Fruit fly (Drosophila melanogaster) whole organism, embryonic: ENCODE measurements around the gene CG12814.

Source experiments
- B-H1 ChIP-seq: fragments of 200-800 bp; sonication (Bioruptor generic); IDR thresholded peaks from 3 replicates; pipeline ENCODE4 v1.3.6; 2022; ENCODE audit warnings: missing biosample characterization, missing genetic modification characterization
- BtbVII ChIP-seq: fragments of 200-800 bp; sonication (Bioruptor generic); optimal IDR thresholded peaks from 3 replicates; lab custom pipeline; 2017; ENCODE audit warnings: missing biosample characterization, mild to moderate bottlenecking, missing genetic modification characterization
- CG10321 ChIP-seq: fragments of 200-800 bp; sonication (Bioruptor generic); IDR thresholded peaks from 2 replicates; pipeline ENCODE4 v1.3.6; 2022; ENCODE audit warnings: missing biosample characterization, missing genetic modification characterization
- CG10565 ChIP-seq: fragments of 200-800 bp; sonication (Bioruptor generic); optimal IDR thresholded peaks from 3 replicates; lab custom pipeline; 2016; ENCODE audit warnings: missing biosample characterization, mild to moderate bottlenecking, missing genetic modification characterization
- CG11085 ChIP-seq: fragments of 200-800 bp; sonication (Bioruptor generic); IDR thresholded peaks from 2 replicates; pipeline ENCODE4 v1.3.6; 2022; ENCODE audit warnings: missing biosample characterization, missing genetic modification characterization
- CG12236 ChIP-seq: fragments of 200-800 bp; sonication (Bioruptor generic); optimal IDR thresholded peaks from 2 replicates; lab custom pipeline; 2016; ENCODE audit warnings: missing biosample characterization, missing genetic modification characterization
- CG13894 ChIP-seq: fragments of 200-800 bp; sonication (Bioruptor generic); optimal IDR thresholded peaks from 3 replicates; lab custom pipeline; 2018; ENCODE audit warnings: missing biosample characterization, mild to moderate bottlenecking, missing genetic modification characterization, moderate library complexity
- CG14050 ChIP-seq: fragments of 200-800 bp; sonication (Bioruptor generic); IDR thresholded peaks from 3 replicates; pipeline ENCODE4 v1.3.6; 2022; ENCODE audit warnings: missing biosample characterization, missing genetic modification characterization
- CG15269 ChIP-seq: fragments of 200-800 bp; sonication (Bioruptor generic); optimal IDR thresholded peaks from 2 replicates; lab custom pipeline; 2018; ENCODE audit warnings: missing biosample characterization, mild to moderate bottlenecking, missing genetic modification characterization, moderate library complexity
- CG16779 ChIP-seq: fragments of 200-800 bp; sonication (Bioruptor generic); IDR thresholded peaks from 2 replicates; pipeline ENCODE4 v1.3.6; 2022; ENCODE audit warnings: missing biosample characterization, missing genetic modification characterization
- CG16863 ChIP-seq: fragments of 200-800 bp; sonication (Bioruptor generic); optimal IDR thresholded peaks from 3 replicates; lab custom pipeline; 2016; ENCODE audit warnings: missing biosample characterization, missing genetic modification characterization
- CG17361 ChIP-seq: fragments of 200-800 bp; sonication (Bioruptor generic); IDR thresholded peaks from 3 replicates; pipeline ENCODE4 v1.3.6; 2022; ENCODE audit warnings: missing biosample characterization, missing genetic modification characterization
- CG17829 ChIP-seq: fragments of 200-800 bp; optimal IDR thresholded peaks from 2 replicates; lab custom pipeline; 2019; ENCODE audit warnings: missing biosample characterization, mild to moderate bottlenecking, missing genetic modification characterization, moderate library complexity
- CG18262 ChIP-seq: fragments of 200-800 bp; optimal IDR thresholded peaks from 3 replicates; lab custom pipeline; 2019; ENCODE audit warnings: missing biosample characterization, mild to moderate bottlenecking, missing genetic modification characterization, moderate library complexity
- CG18599 ChIP-seq: fragments of 200-800 bp; sonication (Bioruptor generic); optimal IDR thresholded peaks from 3 replicates; lab custom pipeline; 2017; ENCODE audit warnings: missing biosample characterization, missing genetic modification characterization, mild to moderate bottlenecking, moderate library complexity, missing genetic modification reagents
- CG2116 ChIP-seq: fragments of 200-800 bp; sonication (Bioruptor generic); optimal IDR thresholded peaks from 3 replicates; lab custom pipeline; 2018; ENCODE audit warnings: missing biosample characterization, mild to moderate bottlenecking, missing genetic modification characterization
- CG2889 ChIP-seq: fragments of 200-800 bp; sonication (Bioruptor generic); IDR thresholded peaks from 3 replicates; pipeline ENCODE4 v1.3.6; 2022; ENCODE audit warnings: missing biosample characterization, missing genetic modification characterization
- CG30020 ChIP-seq: fragments of 200-800 bp; optimal IDR thresholded peaks from 2 replicates; lab custom pipeline; 2019; ENCODE audit warnings: missing biosample characterization, mild to moderate bottlenecking, missing genetic modification characterization, moderate library complexity
- CG3838 ChIP-seq: fragments of 200-800 bp; sonication (Bioruptor generic); optimal IDR thresholded peaks from 3 replicates; lab custom pipeline; 2016; ENCODE audit warnings: missing biosample characterization, missing genetic modification characterization
- CG9437 ChIP-seq: fragments of 200-800 bp; sonication (Bioruptor generic); optimal IDR thresholded peaks from 2 replicates; lab custom pipeline; 2018; ENCODE audit warnings: missing biosample characterization, mild to moderate bottlenecking, missing genetic modification characterization
- CG9727 ChIP-seq: fragments of 200-800 bp; sonication (Bioruptor generic); optimal IDR thresholded peaks from 3 replicates; lab custom pipeline; 2017; ENCODE audit warnings: missing biosample characterization, mild to moderate bottlenecking, missing genetic modification characterization
- Dbx ChIP-seq: fragments of 200-800 bp; sonication (Bioruptor generic); IDR thresholded peaks from 3 replicates; pipeline ENCODE4 v1.3.6; 2022; ENCODE audit warnings: missing biosample characterization, missing genetic modification characterization
- Dip3 ChIP-seq: fragments of 200-800 bp; sonication (Bioruptor generic); optimal IDR thresholded peaks from 3 replicates; lab custom pipeline; 2016; ENCODE audit warnings: missing biosample characterization, missing genetic modification characterization
- Doc3 ChIP-seq: fragments of 200-800 bp; sonication (Bioruptor generic); IDR thresholded peaks from 3 replicates; pipeline ENCODE4 v1.3.6; 2022; ENCODE audit warnings: missing biosample characterization, missing genetic modification characterization; ENCODE audit not compliant: partially characterized antibody
- Dref ChIP-seq: fragments of 200-800 bp; sonication (Bioruptor generic); IDR thresholded peaks from 2 replicates; pipeline ENCODE4 v1.3.6; 2022; ENCODE audit warnings: missing biosample characterization, missing genetic modification characterization
- Ets97D ChIP-seq: fragments of 200-800 bp; sonication (Bioruptor generic); optimal IDR thresholded peaks from 3 replicates; lab custom pipeline; 2016; ENCODE audit warnings: missing biosample characterization, missing genetic modification characterization
- Hmr ChIP-seq: fragments of 200-800 bp; sonication (Bioruptor generic); optimal IDR thresholded peaks from 3 replicates; lab custom pipeline; 2017; ENCODE audit warnings: mild to moderate bottlenecking, missing biosample characterization, missing genetic modification reagents, missing genetic modification characterization
- Hr3 ChIP-seq: fragments of 200-800 bp; sonication (Bioruptor generic); optimal IDR thresholded peaks from 3 replicates; lab custom pipeline; 2016; ENCODE audit warnings: missing biosample characterization, missing genetic modification characterization
- Neu2 ChIP-seq: fragments of 200-800 bp; sonication (Bioruptor generic); optimal IDR thresholded peaks from 3 replicates; lab custom pipeline; 2016; ENCODE audit warnings: missing biosample characterization, missing genetic modification characterization, borderline replicate concordance
- Opbp ChIP-seq: fragments of 200-800 bp; sonication (Bioruptor generic); IDR thresholded peaks from 3 replicates; pipeline ENCODE4 v1.3.6; 2022; ENCODE audit warnings: missing biosample characterization, missing genetic modification characterization; ENCODE audit not compliant: partially characterized antibody
- Sin3A ChIP-seq: fragments of >200 bp; optimal IDR thresholded peaks from 2 replicates; lab custom pipeline; 2018
- bbx ChIP-seq: fragments of 200-800 bp; sonication (Bioruptor generic); IDR thresholded peaks from 2 replicates; pipeline ENCODE4 v1.3.6; 2022; ENCODE audit warnings: missing biosample characterization, missing genetic modification characterization; ENCODE audit not compliant: partially characterized antibody
- emc ChIP-seq: fragments of 200-800 bp; sonication (Bioruptor generic); optimal IDR thresholded peaks from 2 replicates; lab custom pipeline; 2016; ENCODE audit warnings: missing biosample characterization, missing genetic modification characterization
- gro ChIP-seq: fragments of 200-800 bp; sonication (Bioruptor generic); optimal IDR thresholded peaks from 2 replicates; lab custom pipeline; 2016; ENCODE audit warnings: missing biosample characterization, missing genetic modification characterization
- gt ChIP-seq: fragments of 200-800 bp; sonication (Bioruptor generic); IDR thresholded peaks from 2 replicates; pipeline ENCODE4 v1.3.6; 2022; ENCODE audit warnings: missing biosample characterization, missing genetic modification characterization
- hbn ChIP-seq: fragments of 200-800 bp; sonication (Bioruptor generic); IDR thresholded peaks from 2 replicates; pipeline ENCODE4 v1.3.6; 2022; ENCODE audit warnings: missing biosample characterization, missing genetic modification characterization; ENCODE audit not compliant: partially characterized antibody
- hkb ChIP-seq, 2 experiments: fragments of 200-800 bp in 1 of 2; fragments of >200 bp in 1 of 2; sonication (Bioruptor generic) in 1 of 2; IDR thresholded peaks in 1 of 2; optimal IDR thresholded peaks in 1 of 2; 2 replicates each; pipeline versions ENCODE4 v1.3.6 to Lab custom; 2017 to 2022; ENCODE audit warnings: missing biosample characterization in 1 of 2, missing genetic modification characterization in 1 of 2
- kah ChIP-seq: fragments of 200-800 bp; sonication (Bioruptor generic); optimal IDR thresholded peaks from 2 replicates; lab custom pipeline; 2018; ENCODE audit warnings: missing biosample characterization, mild to moderate bottlenecking, missing genetic modification characterization
- lbe ChIP-seq: fragments of 200-800 bp; sonication (Bioruptor generic); optimal IDR thresholded peaks from 2 replicates; lab custom pipeline; 2016; ENCODE audit warnings: missing biosample characterization, mild to moderate bottlenecking, missing genetic modification characterization
- lilli ChIP-seq: fragments of 200-800 bp; sonication (Bioruptor generic); optimal IDR thresholded peaks from 3 replicates; lab custom pipeline; 2016; ENCODE audit warnings: missing biosample characterization, missing genetic modification characterization
- luna ChIP-seq: fragments of 200-800 bp; sonication (Bioruptor generic); optimal IDR thresholded peaks from 2 replicates; lab custom pipeline; 2016; ENCODE audit warnings: missing biosample characterization, missing genetic modification characterization
- odd ChIP-seq: fragments of 200-800 bp; sonication (Bioruptor generic); optimal IDR thresholded peaks from 2 replicates; lab custom pipeline; 2017; ENCODE audit warnings: missing biosample characterization, mild to moderate bottlenecking, missing genetic modification characterization
- pzg ChIP-seq: fragments of 200-800 bp; sonication (Bioruptor generic); optimal IDR thresholded peaks from 3 replicates; lab custom pipeline; 2018; ENCODE audit warnings: missing biosample characterization, mild to moderate bottlenecking, missing genetic modification characterization, moderate library complexity
- sens-2 ChIP-seq: fragments of 200-800 bp; sonication (Bioruptor generic); IDR thresholded peaks from 2 replicates; pipeline ENCODE4 v1.3.6; 2022; ENCODE audit warnings: missing biosample characterization, missing genetic modification characterization
- sim ChIP-seq: fragments of 200-800 bp; sonication (Bioruptor generic); IDR thresholded peaks from 2 replicates; pipeline ENCODE4 v1.3.6; 2022; ENCODE audit warnings: missing biosample characterization, missing genetic modification characterization
- sqz ChIP-seq: fragments of 200-800 bp; sonication (Bioruptor generic); optimal IDR thresholded peaks from 3 replicates; lab custom pipeline; 2018; ENCODE audit warnings: missing biosample characterization, mild to moderate bottlenecking, missing genetic modification characterization
- stwl ChIP-seq: fragments of 200-800 bp; sonication (Bioruptor generic); optimal IDR thresholded peaks from 3 replicates; lab custom pipeline; 2018; ENCODE audit warnings: missing biosample characterization, mild to moderate bottlenecking, missing genetic modification characterization, moderate library complexity
- tup ChIP-seq: fragments of 200-800 bp; sonication (Bioruptor generic); optimal IDR thresholded peaks from 2 replicates; lab custom pipeline; 2016; ENCODE audit warnings: missing biosample characterization, mild to moderate bottlenecking, missing genetic modification characterization, moderate library complexity

Gene CG12814

DNA sequence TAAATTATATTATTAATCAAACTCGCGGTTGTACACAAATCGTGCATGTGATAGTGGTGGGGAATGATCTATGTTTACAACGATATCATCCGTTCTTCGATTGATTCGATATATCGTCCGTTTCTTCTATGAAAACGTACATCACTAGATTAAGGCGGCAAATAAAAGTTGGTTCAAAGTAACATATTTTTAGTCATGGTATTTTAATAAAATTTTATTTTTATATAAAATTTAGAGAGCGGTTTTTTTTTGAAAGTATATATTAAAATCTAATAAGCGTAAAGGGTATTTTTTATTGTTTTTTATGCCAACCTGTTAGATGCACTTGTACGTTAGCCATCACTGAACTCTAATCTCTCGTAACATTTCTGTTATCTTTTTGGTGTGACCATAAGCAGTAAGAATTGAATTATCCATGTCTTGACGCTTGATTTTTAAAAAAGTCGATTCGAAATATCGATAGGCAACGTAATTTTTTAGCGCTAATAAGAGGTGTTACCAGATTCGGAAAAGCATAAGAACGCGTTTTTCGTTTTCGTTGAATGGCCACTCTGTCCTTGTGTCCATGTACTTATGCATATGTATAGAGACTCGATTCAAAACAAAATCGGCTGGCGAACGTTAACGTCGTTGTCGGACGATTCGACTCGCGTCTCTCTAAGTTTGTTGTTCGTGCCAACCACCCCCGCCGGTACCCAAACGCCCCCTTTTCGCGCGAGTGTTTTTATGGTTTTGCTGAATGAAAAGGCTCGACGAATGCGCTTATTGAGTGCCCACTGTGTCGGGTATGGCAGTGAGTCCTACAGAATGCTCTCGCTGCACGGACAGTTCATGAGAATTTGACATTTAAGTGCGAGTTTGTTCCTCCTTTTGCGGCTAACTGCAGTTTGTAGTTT lies 45.1 kb downstream of the CG12814 start, which contains the start of the genes TAF1B and Invadolysin (continued):
- peak; percentile 65 for TF ChIP-seq CG9727 (GFP tag; lab: Kevin White, UChicago)
- peak; percentile 87 for TF ChIP-seq CG2116 (GFP tag; lab: Kevin White, UChicago)
- peak; percentile 31 for TF ChIP-seq CG15269 (tag; lab: Kevin White, UChicago)
- TF ChIP-seq CG16779 (GFP tag; lab: Robert Waterston, UW) = no peak
- peak; percentile 90 for TF ChIP-seq Doc3
- no peak for TF ChIP-seq CG3838 (GFP tag; lab: Kevin White, UChicago)
- TF ChIP-seq odd (GFP tag; lab: Kevin White, UChicago) = no peak
- TF ChIP-seq B-H1 (GFP tag; lab: Robert Waterston, UW) = peak; percentile 26; the same call in 1 of the 3 replicates
- peak; percentile 78 for TF ChIP-seq Hmr (GFP tag; lab: Kevin White, UChicago)
- no peak for TF ChIP-seq CG12236 (GFP tag; lab: Kevin White, UChicago)
- peak; percentile 38 for TF ChIP-seq Sin3A (lab: Kevin White, UChicago)
- TF ChIP-seq sqz = no peak
- TF ChIP-seq Dbx = peak; percentile 25; the same call in 1 of the 3 replicates
- TF ChIP-seq CG30020 (tag; lab: Kevin White, UChicago) = peak; percentile 49
- TF ChIP-seq CG10565 (GFP tag; lab: Kevin White, UChicago) = no peak
- TF ChIP-seq gt (GFP tag; lab: Robert Waterston, UW) = no peak
- TF ChIP-seq stwl (tag; lab: Kevin White, UChicago) = peak; percentile 80
- no peak for TF ChIP-seq emc (GFP tag; lab: Kevin White, UChicago)
- TF ChIP-seq gro (GFP tag; lab: Kevin White, UChicago) = peak; percentile 50
- 0 out of 2 replicates have a peak, but pooled peaks have one; percentile 40 for TF ChIP-seq CG11085 (GFP tag; lab: Robert Waterston, UW)
- peak; percentile 65 for TF ChIP-seq lilli
- TF ChIP-seq Hr3 = peak; percentile 51
- no peak for TF ChIP-seq Neu2 (GFP tag; lab: Kevin White, UChicago)
- peak; percentile 78 for TF ChIP-seq lbe (GFP tag; lab: Kevin White, UChicago)
- peak; percentile 84 for TF ChIP-seq Dref (GFP tag; lab: Robert Waterston, UW)
- TF ChIP-seq CG13894 = peak; percentile 77
- TF ChIP-seq kah (GFP tag; lab: Kevin White, UChicago) = no peak
- no peak for TF ChIP-seq luna (GFP tag; lab: Kevin White, UChicago)
- TF ChIP-seq Dip3 (GFP tag; lab: Kevin White, UChicago) = peak; percentile 21
- TF ChIP-seq CG18599 (GFP tag; lab: Kevin White, UChicago) = peak; percentile 60
- no peak for TF ChIP-seq CG16863 (GFP tag; lab: Kevin White, UChicago)
- TF ChIP-seq bbx = peak; percentile 91
- no peak for TF ChIP-seq tup
- no peak for TF ChIP-seq CG2889 (GFP tag; lab: Robert Waterston, UW)
- peak; percentile 94 for TF ChIP-seq hbn (GFP tag; lab: Robert Waterston, UW)
- peak; percentile 93 for TF ChIP-seq Opbp (GFP tag; lab: Robert Waterston, UW)
- TF ChIP-seq CG17829 (tag; lab: Kevin White, UChicago) = peak; percentile 72
- peak; percentile 28 for TF ChIP-seq CG9437 (GFP tag; lab: Kevin White, UChicago)
- TF ChIP-seq BtbVII = peak; percentile 16
- TF ChIP-seq pzg (GFP tag; lab: Kevin White, UChicago) = peak; percentile 98
- TF ChIP-seq CG14050 (GFP tag; lab: Robert Waterston, UW) = no peak; the same call in 2 of the 3 replicates
- TF ChIP-seq CG18262 (tag; lab: Kevin White, UChicago) = peak; percentile 59
- TF ChIP-seq hkb (optimal IDR thresholded peaks at IDR 0.05; lab: Kevin White, UChicago) = no peak
- TF ChIP-seq hkb (GFP tag; IDR thresholded peaks at IDR 0.05; lab: Robert Waterston, UW) = peak; percentile 45
- no peak for TF ChIP-seq sens-2 (GFP tag; lab: Robert Waterston, UW)
- TF ChIP-seq CG10321 (GFP tag; lab: Robert Waterston, UW) = no peak
- no peak for TF ChIP-seq sim
- peak; percentile 83 for TF ChIP-seq Ets97D (GFP tag; lab: Kevin White, UChicago)
- TF ChIP-seq CG17361 (GFP tag; lab: Robert Waterston, UW) = peak; percentile 77; the same call in 2 of the 3 replicates
